Fruit fly (Drosophila melanogaster): ENCODE data around the gene CG31251.

- no peak for TF ChIP-seq EcR (GFP tag; optimal IDR thresholded peaks at IDR 0.05)
- no peak for TF ChIP-seq rn (GFP tag; IDR thresholded peaks at IDR 0.05)
- TF ChIP-seq CG8159 (tag; optimal IDR thresholded peaks at IDR 0.05): no peak
- no peak for TF ChIP-seq Ets98B (GFP tag; IDR thresholded peaks at IDR 0.05)
Measured at dm6 chr3R:17646102-17647050, 38.3 kb downstream of the CG31251 start.
